Worm (Caenorhabditis elegans) whole organism, L4/young adult: ENCODE measurements around the gene C01G10.1.

Experiments
- W03F9.2 ChIP-seq: fragments of 150-350 bp; optimal IDR thresholded peaks from 2 replicates; lab custom pipeline; 2014; ENCODE audit warnings: missing biosample characterization, missing genetic modification characterization
- dao-5 ChIP-seq: sonication (generic microtip); optimal IDR thresholded peaks from 2 replicates; lab custom pipeline; 2016; ENCODE audit warnings: missing genotype, missing genetic modification characterization, moderate library complexity, missing compliant biosample characterization
- him-1 ChIP-seq: sonication (generic microtip); optimal IDR thresholded peaks from 2 replicates; lab custom pipeline; 2016; ENCODE audit warnings: missing genotype, missing genetic modification reagents, missing genetic modification characterization, missing compliant biosample characterization

Gene C01G10.1

DNA sequence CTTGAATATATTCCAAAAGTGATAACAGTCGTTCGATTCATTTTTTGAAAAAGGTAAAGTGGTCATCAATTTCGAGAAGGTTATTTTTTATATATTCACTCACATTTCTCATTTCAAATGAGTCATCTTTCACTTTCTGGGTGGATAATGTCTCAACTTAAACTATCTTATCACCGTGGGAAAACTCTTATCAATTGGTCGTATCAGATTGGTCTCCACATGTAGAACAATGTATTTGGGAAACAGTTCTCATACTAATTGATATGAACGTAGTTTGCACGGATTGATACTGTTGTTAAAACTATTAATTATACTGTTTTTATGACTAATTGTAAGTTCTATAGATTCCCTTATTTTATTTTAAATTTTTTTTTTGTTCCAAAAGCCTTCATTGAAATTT, 34.3 kb downstream of the C01G10.1 start:
- no peak for TF ChIP-seq him-1 (tag; lab: Kevin White, UChicago)

ce11 chrV:15136772-15137171, 37.2 kb downstream of the C01G10.1 start, which contains the start of gene aipl-1:
Gene aipl-1 (minus strand): TSS chrV:15136801.
- no peak for TF ChIP-seq him-1 (tag; lab: Kevin White, UChicago)
- TF ChIP-seq dao-5 (tag; lab: Kevin White, UChicago), result no peak
- TF ChIP-seq W03F9.2 (tag; lab: Kevin White, UChicago), result peak; percentile 65

DNA sequence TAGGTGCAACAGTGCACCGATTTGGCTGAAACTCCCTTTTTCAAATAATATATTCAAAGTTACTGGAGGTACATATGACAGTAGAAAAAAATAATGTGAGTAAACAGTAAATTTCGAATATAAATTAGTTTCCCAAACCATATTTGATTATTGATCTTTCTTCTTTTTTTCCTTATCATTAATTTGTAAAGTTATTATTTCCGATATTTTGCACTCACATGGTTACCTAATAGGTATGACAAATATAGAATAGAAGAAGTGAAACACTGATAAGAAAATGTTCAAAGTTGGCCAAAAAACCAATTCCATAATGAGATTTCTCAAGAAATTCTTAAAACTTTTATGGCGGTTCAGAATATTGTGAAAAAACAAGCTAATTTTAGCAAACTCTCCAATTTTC, 40.3 kb downstream of the C01G10.1 start:
- no peak for TF ChIP-seq him-1 (tag; lab: Kevin White, UChicago)
- TF ChIP-seq W03F9.2 (tag; lab: Kevin White, UChicago), result no peak
- no peak for TF ChIP-seq dao-5 (tag; lab: Kevin White, UChicago)

ce11 chrV:15140247-15140646, 40.7 kb downstream of the C01G10.1 start, which contains the start of gene K08F9.3:
Gene K08F9.3 (plus strand): TSS chrV:15140547.
- TF ChIP-seq him-1 (tag; lab: Kevin White, UChicago), result no peak
- TF ChIP-seq dao-5 (tag; lab: Kevin White, UChicago), result no peak
- TF ChIP-seq W03F9.2 (tag; lab: Kevin White, UChicago), result no peak

DNA sequence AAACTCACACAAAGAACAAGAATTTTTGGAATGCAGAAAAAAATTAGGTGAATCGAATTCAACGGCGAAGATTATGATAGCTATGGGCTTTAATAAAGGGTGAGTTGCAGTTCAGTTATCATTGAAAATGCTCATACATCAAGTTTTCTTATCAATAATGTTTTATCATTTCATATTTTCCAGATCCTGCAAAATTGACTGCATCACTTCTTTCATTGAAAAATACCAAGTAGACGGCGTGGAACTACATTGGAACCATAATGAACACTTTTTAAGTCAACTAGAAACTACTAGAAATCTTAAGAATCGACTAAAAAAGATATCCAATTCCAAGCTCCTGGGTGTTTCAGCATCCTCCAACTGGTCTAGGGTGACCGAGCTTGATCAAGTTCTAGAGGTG, 43.7 kb downstream of the C01G10.1 start, which contains the start of gene K08F9.1:
K08F9.1 (minus strand) TSS at position 101 of the 400 bp plus-strand sequence.
- TF ChIP-seq dao-5 (tag; lab: Kevin White, UChicago) (no peak), W03F9.2 (tag; lab: Kevin White, UChicago) (no peak), him-1 (tag; lab: Kevin White, UChicago) (no peak)

ce11 chrV:15143798-15144197, 44.3 kb downstream of the C01G10.1 start, which contains the start of gene K08F9.4:
Gene K08F9.4 (plus strand): TSS chrV:15144019.
- TF ChIP-seq dao-5 (tag; lab: Kevin White, UChicago), result no peak
- no peak for TF ChIP-seq him-1 (tag; lab: Kevin White, UChicago)
- TF ChIP-seq W03F9.2 (tag; lab: Kevin White, UChicago), result peak; percentile 64

- no peak for TF ChIP-seq W03F9.2 (tag; lab: Kevin White, UChicago)
- TF ChIP-seq dao-5 (tag; lab: Kevin White, UChicago), result no peak
- TF ChIP-seq him-1 (tag; lab: Kevin White, UChicago), result no peak
Measured at ce11 chrV:15147776-15148175, 48.2 kb downstream of the C01G10.1 start, which contains the start of gene T09F5.20. Gene T09F5.20 (minus strand): TSS chrV:15147876.

ce11 chrV:15148800-15149199, 49.3 kb downstream of the C01G10.1 start, which contains the start of gene T09F5.1:
Gene T09F5.1 (plus strand): TSS chrV:15149100.
- no peak for TF ChIP-seq dao-5 (tag; lab: Kevin White, UChicago)

ce11 chrV:15150176-15150575, 50.6 kb downstream of the C01G10.1 start:
- TF ChIP-seq W03F9.2 (tag; lab: Kevin White, UChicago) (no peak), dao-5 (tag; lab: Kevin White, UChicago) (no peak), him-1 (tag; lab: Kevin White, UChicago) (no peak)

DNA sequence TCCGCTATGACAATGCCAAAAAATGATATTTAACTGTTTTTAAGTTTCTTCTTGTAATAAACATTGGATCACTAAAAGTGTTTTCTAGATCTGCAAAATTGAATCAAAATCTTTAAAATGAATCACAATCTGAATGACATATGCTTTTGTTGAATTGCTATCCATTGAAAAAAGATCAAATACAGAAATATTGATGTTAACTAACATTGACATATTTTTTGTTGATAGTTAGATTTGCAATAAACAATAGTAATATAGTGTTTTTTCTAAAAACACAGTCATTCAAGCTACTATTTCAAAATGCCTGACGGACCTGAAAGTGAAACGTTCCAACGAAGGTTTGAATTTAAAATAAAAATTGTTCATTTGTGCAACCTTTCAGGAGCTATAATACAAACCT, 51.1 kb downstream of the C01G10.1 start, which contains the start of gene T09F5.2:
T09F5.2 (plus strand) TSS at position 301 of the 400 bp plus-strand sequence.
- no peak for TF ChIP-seq W03F9.2 (tag; lab: Kevin White, UChicago)
- no peak for TF ChIP-seq him-1 (tag; lab: Kevin White, UChicago)
- TF ChIP-seq dao-5 (tag; lab: Kevin White, UChicago), result no peak

- no peak for TF ChIP-seq him-1 (tag; lab: Kevin White, UChicago)
- no peak for TF ChIP-seq dao-5 (tag; lab: Kevin White, UChicago)
- TF ChIP-seq W03F9.2 (tag; lab: Kevin White, UChicago), result no peak
Measured at ce11 chrV:15152010-15152409, 52.5 kb downstream of the C01G10.1 start.

ce11 chrV:15153277-15153676, 53.7 kb downstream of the C01G10.1 start, which contains the start of gene srh-55:
Gene srh-55 (plus strand): TSS chrV:15153577.
- TF ChIP-seq him-1 (tag; lab: Kevin White, UChicago) (no peak), dao-5 (tag; lab: Kevin White, UChicago) (no peak), W03F9.2 (tag; lab: Kevin White, UChicago) (no peak)
